Worm (Caenorhabditis elegans) whole organism, L2 larva: ENCODE results near the gene otpl-8.

ENCODE experiments used
- F13H6.1 ChIP-seq: sonication (generic microtip); optimal IDR thresholded peaks from 2 replicates; lab custom pipeline; 2016; ENCODE audit warnings: missing genetic modification characterization, missing compliant biosample characterization
- R02D3.7 ChIP-seq: fragments of 150-350 bp; optimal IDR thresholded peaks from 2 replicates; lab custom pipeline; 2014; ENCODE audit warnings: missing biosample characterization, missing genetic modification characterization
- Y55F3AM.14 ChIP-seq: fragments of 200-800 bp; sonication (Bioruptor generic); optimal IDR thresholded peaks from 2 replicates; lab custom pipeline; 2018; ENCODE audit warnings: mild to moderate bottlenecking, missing genetic modification characterization, missing compliant biosample characterization
- ZK546.5 ChIP-seq: sonication (generic microtip); optimal IDR thresholded peaks from 2 replicates; lab custom pipeline; 2017; ENCODE audit warnings: missing biosample characterization, missing genetic modification characterization
- alr-1 ChIP-seq: fragments of 150-350 bp; optimal IDR thresholded peaks from 2 replicates; lab custom pipeline; 2014; ENCODE audit warnings: missing biosample characterization, missing genetic modification characterization
- aly-2 ChIP-seq: fragments of 150-350 bp; optimal IDR thresholded peaks from 2 replicates; lab custom pipeline; 2014; ENCODE audit warnings: missing biosample characterization, missing genetic modification characterization
- ama-1 ChIP-seq: fragments of 150-350 bp; optimal IDR thresholded peaks from 2 replicates; lab custom pipeline; 2018; ENCODE audit warnings: inconsistent platforms
- ceh-82 ChIP-seq: fragments of 150-350 bp; optimal IDR thresholded peaks from 2 replicates; lab custom pipeline; 2014; ENCODE audit warnings: missing biosample characterization, missing genetic modification characterization
- dmd-4 ChIP-seq: sonication (generic microtip); optimal IDR thresholded peaks from 2 replicates; lab custom pipeline; 2017; ENCODE audit warnings: missing biosample characterization, missing genetic modification characterization
- egl-27 ChIP-seq: sonication (generic microtip); optimal IDR thresholded peaks from 3 replicates; lab custom pipeline; 2017; ENCODE audit warnings: missing biosample characterization, missing genetic modification reagents, missing genetic modification characterization
- lin-13 ChIP-seq: fragments of 150-350 bp; optimal IDR thresholded peaks from 2 replicates; lab custom pipeline; 2014; ENCODE audit warnings: missing biosample characterization, missing genetic modification reagents, missing genetic modification characterization
- lin-39 ChIP-seq: fragments of 150-350 bp; optimal IDR thresholded peaks from 2 replicates; lab custom pipeline; 2014; ENCODE audit warnings: missing biosample characterization, missing genetic modification reagents, missing genetic modification characterization
- lsy-2 ChIP-seq, 2 experiments: fragments of 150-350 bp in 1 of 2; sonication (generic microtip) in 1 of 2; optimal IDR thresholded peaks; 2 replicates each; lab custom pipeline; 2014 to 2017; ENCODE audit warnings: missing biosample characterization in 2 of 2, missing genetic modification characterization in 2 of 2
- mdl-1 ChIP-seq, 2 experiments: fragments of 150-350 bp in 1 of 2; sonication (generic microtip) in 1 of 2; optimal IDR thresholded peaks; 2 replicates each; lab custom pipeline; 2017; ENCODE audit warnings: missing biosample characterization in 2 of 2, missing genetic modification characterization in 2 of 2
- nhr-10 ChIP-seq: sonication (generic microtip); optimal IDR thresholded peaks from 2 replicates; lab custom pipeline; 2017; ENCODE audit warnings: missing biosample characterization, missing genetic modification characterization
- nhr-11 ChIP-seq: fragments of 150-350 bp; optimal IDR thresholded peaks from 2 replicates; lab custom pipeline; 2014; ENCODE audit warnings: missing biosample characterization, missing genetic modification characterization
- nhr-12 ChIP-seq: fragments of 150-350 bp; optimal IDR thresholded peaks from 2 replicates; lab custom pipeline; 2014; ENCODE audit warnings: missing biosample characterization, missing genetic modification characterization
- nhr-21 ChIP-seq: fragments of 150-350 bp; optimal IDR thresholded peaks from 2 replicates; lab custom pipeline; 2014; ENCODE audit warnings: missing biosample characterization, missing genetic modification characterization
- nhr-23 ChIP-seq: fragments of 150-350 bp; optimal IDR thresholded peaks from 2 replicates; lab custom pipeline; 2014; ENCODE audit warnings: missing biosample characterization, missing genetic modification reagents, missing genetic modification characterization
- nhr-237 ChIP-seq: fragments of 150-350 bp; optimal IDR thresholded peaks from 2 replicates; lab custom pipeline; 2014; ENCODE audit warnings: missing biosample characterization, missing genetic modification characterization
- nhr-25 ChIP-seq: fragments of 150-350 bp; sonication (generic microtip); optimal IDR thresholded peaks from 3 replicates; lab custom pipeline; 2014; ENCODE audit warnings: missing biosample characterization, missing genetic modification characterization
- nhr-6 ChIP-seq: fragments of 150-350 bp; optimal IDR thresholded peaks from 2 replicates; lab custom pipeline; 2014; ENCODE audit warnings: missing biosample characterization, missing genetic modification characterization
- nhr-77 ChIP-seq: fragments of 150-350 bp; optimal IDR thresholded peaks from 2 replicates; lab custom pipeline; 2014; ENCODE audit warnings: missing biosample characterization, missing genetic modification characterization
- peb-1 ChIP-seq: fragments of 150-350 bp; optimal IDR thresholded peaks from 2 replicates; lab custom pipeline; 2014; ENCODE audit warnings: missing biosample characterization, missing genetic modification characterization
- sma-3 ChIP-seq: sonication (generic microtip); optimal IDR thresholded peaks from 2 replicates; lab custom pipeline; 2016; ENCODE audit warnings: missing genetic modification reagents, missing genetic modification characterization, missing compliant biosample characterization
- sma-9 ChIP-seq, 2 experiments: fragments of 150-350 bp in 1 of 2; sonication (generic microtip) in 1 of 2; optimal IDR thresholded peaks; 2 replicates each; lab custom pipeline; 2014 to 2016; ENCODE audit warnings: missing genetic modification characterization in 2 of 2, mild to moderate bottlenecking in 1 of 2, missing biosample characterization in 1 of 2, missing compliant biosample characterization in 1 of 2, missing genetic modification reagents in 1 of 2, moderate library complexity in 1 of 2
- snpc-4 ChIP-seq: fragments of 150-350 bp; optimal IDR thresholded peaks from 2 replicates; lab custom pipeline; 2014; ENCODE audit warnings: missing biosample characterization, missing genetic modification characterization
- unc-55 ChIP-seq: fragments of 150-350 bp; sonication (generic microtip); optimal IDR thresholded peaks from 3 replicates; lab custom pipeline; 2014; ENCODE audit warnings: missing biosample characterization, missing genetic modification reagents, missing genetic modification characterization
- unc-62 ChIP-seq: fragments of 150-350 bp; optimal IDR thresholded peaks from 2 replicates; lab custom pipeline; 2014; ENCODE audit warnings: missing biosample characterization, missing genetic modification reagents, missing genetic modification characterization
- zag-1 ChIP-seq: fragments of 150-350 bp; optimal IDR thresholded peaks from 2 replicates; lab custom pipeline; 2014; ENCODE audit warnings: missing biosample characterization, missing genetic modification characterization
- ztf-1 ChIP-seq: fragments of 200-800 bp; sonication (Bioruptor generic); conservative IDR thresholded peaks from 2 replicates; pipeline ENCODE4 v1.3.6; 2022; ENCODE audit warnings: missing genetic modification characterization, missing compliant biosample characterization
- ztf-11 ChIP-seq: sonication (generic microtip); optimal IDR thresholded peaks from 2 replicates; lab custom pipeline; 2017; ENCODE audit warnings: missing biosample characterization, missing genetic modification characterization
- ztf-4 ChIP-seq: fragments of 150-350 bp; optimal IDR thresholded peaks from 2 replicates; lab custom pipeline; 2014; ENCODE audit warnings: missing biosample characterization, missing genetic modification characterization

otpl-8 gene

DNA sequence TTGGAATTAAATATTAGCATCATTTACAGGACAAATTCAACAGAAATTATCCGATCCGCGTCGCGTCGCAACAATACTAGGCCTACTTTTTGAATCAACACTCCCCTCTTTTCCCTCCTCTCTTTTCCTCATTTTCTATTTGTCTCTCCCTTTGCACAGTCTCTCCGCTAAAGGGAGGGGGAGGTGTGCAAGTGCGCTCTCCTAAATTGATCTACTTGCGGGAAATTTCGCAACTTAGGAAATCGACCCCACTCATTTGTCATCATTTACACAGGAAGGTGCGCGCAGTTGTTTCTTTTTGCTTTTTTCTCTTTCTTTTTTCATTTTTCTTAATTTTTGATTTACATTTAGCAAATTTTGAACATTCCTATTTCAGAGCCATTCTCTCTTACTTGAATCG lies 12.2 kb upstream of the otpl-8 start, which contains the start of gene C04B4.2:
TSS of gene C04B4.2 (plus strand) at position 371 of the 400 bp plus-strand sequence.
- TF ChIP-seq lsy-2 (tag; optimal IDR thresholded peaks at IDR 0.05; lab: Kevin White, UChicago) (no peak), zag-1 (no peak), ztf-1 (GFP tag; lab: Robert Waterston, UW) (no peak), sma-9 (GFP tag; optimal IDR thresholded peaks at IDR 0.05; lab: Kevin White, UChicago) (no peak), sma-9 (tag; optimal IDR thresholded peaks at IDR 0.05; lab: Kevin White, UChicago) (no peak), peb-1 (tag; lab: Kevin White, UChicago) (no peak), aly-2 (no peak), ztf-11 (tag; lab: Kevin White, UChicago) (no peak), F13H6.1 (tag; lab: Kevin White, UChicago) (no peak), Y55F3AM.14 (GFP tag; lab: Kevin White, UChicago) (no peak), sma-3 (no peak), nhr-12 (tag; lab: Kevin White, UChicago) (no peak), nhr-237 (tag; lab: Kevin White, UChicago) (no peak), ZK546.5 (tag; lab: Kevin White, UChicago) (no peak), ama-1 (no peak), nhr-23 (tag; lab: Kevin White, UChicago) (no peak), nhr-21 (no peak), ceh-82 (tag; lab: Kevin White, UChicago) (no peak), unc-55 (GFP tag; lab: Kevin White, UChicago) (no peak), nhr-77 (tag; lab: Kevin White, UChicago) (no peak), ztf-4 (tag; lab: Kevin White, UChicago) (no peak)

DNA sequence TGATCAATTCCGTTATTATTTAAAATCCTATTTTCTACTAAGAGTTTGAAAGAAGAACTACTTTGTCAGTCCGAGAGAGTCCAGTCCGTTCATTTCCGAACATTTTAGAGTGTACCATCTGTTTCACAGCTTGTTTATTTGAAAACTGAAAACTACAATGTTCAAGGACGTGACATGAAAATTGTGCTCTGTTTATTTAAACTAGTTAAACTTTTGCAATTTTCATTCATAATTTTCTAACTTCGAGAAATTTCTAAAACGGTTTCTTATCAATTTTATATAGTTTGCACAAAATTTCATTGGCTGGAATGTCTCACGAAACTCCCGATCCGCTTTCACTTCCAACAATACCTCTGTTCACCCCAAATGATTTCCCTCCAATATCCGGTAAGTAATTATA lies 9.7 kb upstream of the otpl-8 start, which contains the start of gene C04B4.1:
TSS of gene C04B4.1 (plus strand) at position 301 of the 400 bp plus-strand sequence.
- TF ChIP-seq nhr-237 (tag; lab: Kevin White, UChicago): no peak
- TF ChIP-seq nhr-12 (tag; lab: Kevin White, UChicago): no peak
- TF ChIP-seq ZK546.5 (tag; lab: Kevin White, UChicago): no peak
- no peak for TF ChIP-seq ama-1
- no peak for TF ChIP-seq ztf-1 (GFP tag; lab: Robert Waterston, UW)
- no peak for TF ChIP-seq nhr-6 (tag; lab: Kevin White, UChicago)
- no peak for TF ChIP-seq sma-9 (GFP tag; optimal IDR thresholded peaks at IDR 0.05; lab: Kevin White, UChicago)
- no peak for TF ChIP-seq sma-9 (tag; optimal IDR thresholded peaks at IDR 0.05; lab: Kevin White, UChicago)
- TF ChIP-seq lsy-2 (tag; optimal IDR thresholded peaks at IDR 0.05; lab: Kevin White, UChicago): no peak
- TF ChIP-seq nhr-25: no peak
- no peak for TF ChIP-seq zag-1
- no peak for TF ChIP-seq dmd-4 (tag; lab: Kevin White, UChicago)
- no peak for TF ChIP-seq unc-62 (GFP tag; lab: Kevin White, UChicago)
- TF ChIP-seq nhr-21: no peak
- TF ChIP-seq lin-39: no peak
- TF ChIP-seq nhr-11: no peak
- TF ChIP-seq unc-55 (GFP tag; lab: Kevin White, UChicago): no peak
- TF ChIP-seq peb-1 (tag; lab: Kevin White, UChicago): no peak
- TF ChIP-seq snpc-4 (tag; lab: Kevin White, UChicago): no peak
- no peak for TF ChIP-seq nhr-10 (tag; lab: Kevin White, UChicago)

ce11 chrX:12275577-12275976 lies 4.8 kb upstream of the otpl-8 start, which contains the start of gene C04B4.6:
TSS of gene C04B4.6 (minus strand) at chrX:12275677.
- TF ChIP-seq lsy-2 (tag; optimal IDR thresholded peaks at IDR 0.05; lab: Kevin White, UChicago): no peak
- no peak for TF ChIP-seq sma-3
- no peak for TF ChIP-seq unc-62 (GFP tag; lab: Kevin White, UChicago)
- TF ChIP-seq nhr-10 (tag; lab: Kevin White, UChicago): no peak
- TF ChIP-seq egl-27 (tag; lab: Kevin White, UChicago): no peak
- no peak for TF ChIP-seq alr-1 (tag; lab: Kevin White, UChicago)
- no peak for TF ChIP-seq peb-1 (tag; lab: Kevin White, UChicago)
- TF ChIP-seq ztf-11 (tag; lab: Kevin White, UChicago): no peak
- TF ChIP-seq lin-39: no peak
- no peak for TF ChIP-seq nhr-77 (tag; lab: Kevin White, UChicago)

DNA sequence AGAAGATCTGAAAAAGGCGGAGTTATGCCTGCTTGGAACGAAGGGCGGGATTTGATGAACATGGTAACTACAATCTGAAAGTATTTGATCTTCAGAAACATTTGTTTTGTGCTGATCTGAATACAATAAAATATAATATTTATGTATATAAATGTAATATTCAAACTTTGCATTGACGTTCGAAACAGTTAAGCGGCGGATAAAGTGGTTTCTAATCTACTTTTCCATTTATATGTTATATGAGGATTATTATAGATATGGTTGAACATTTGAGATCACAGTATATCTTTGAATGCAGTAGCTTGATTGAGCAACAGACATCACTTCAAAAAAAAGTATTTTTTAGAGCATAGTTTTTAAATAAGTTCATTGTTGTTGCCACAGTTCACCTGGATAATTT lies 3.1 kb upstream of the otpl-8 start, which contains the start of gene H19J13.2:
TSS of gene H19J13.2 (minus strand) at position 101 of the 400 bp plus-strand sequence.
- TF ChIP-seq R02D3.7 (tag; lab: Kevin White, UChicago): no peak

DNA sequence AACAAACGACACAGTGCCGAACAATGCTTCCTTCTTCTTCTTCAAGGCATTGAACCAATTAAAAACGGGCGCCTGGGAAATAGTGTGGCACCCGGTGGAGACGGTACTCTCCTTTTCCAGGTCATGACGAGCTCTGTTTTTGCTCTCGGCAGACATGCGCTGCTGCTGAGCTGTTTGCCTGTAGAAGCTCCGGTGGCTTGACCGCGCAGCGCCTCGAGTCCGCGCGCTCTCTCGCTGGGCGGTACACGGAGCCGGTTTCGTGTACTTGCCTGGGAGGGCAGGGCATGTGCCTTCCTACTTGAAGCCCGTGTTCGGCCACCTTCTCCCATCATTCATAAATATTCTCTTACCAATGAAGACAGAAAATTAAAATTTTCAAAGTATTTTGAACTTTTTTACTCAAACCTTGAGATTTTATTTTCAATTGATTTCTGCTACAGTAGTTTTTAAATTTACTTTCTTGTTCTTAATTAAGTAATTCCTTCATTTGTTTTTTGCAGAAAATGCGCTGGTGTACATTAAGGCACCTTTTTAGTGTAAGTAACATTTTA lies 10.3 kb downstream of the otpl-8 start, which contains the start of gene E01G6.1:
TSS of gene E01G6.1 (plus strand) at position 501 of the 551 bp plus-strand sequence.
- TF ChIP-seq ztf-11 (tag; lab: Kevin White, UChicago) (no peak), lin-39 (no peak), lin-13 (no peak), Y55F3AM.14 (GFP tag; lab: Kevin White, UChicago) (no peak), nhr-11 (no peak), lsy-2 (tag; optimal IDR thresholded peaks at IDR 0.05; lab: Kevin White, UChicago) (no peak), R02D3.7 (tag; lab: Kevin White, UChicago) (no peak), egl-27 (tag; lab: Kevin White, UChicago) (no peak), mdl-1 (tag; optimal IDR thresholded peaks at IDR 0.05; lab: Kevin White, UChicago) (no peak), dmd-4 (tag; lab: Kevin White, UChicago) (no peak)
